Fruit fly (Drosophila melanogaster) whole organism, embryonic: ENCODE results near the gene CG5382.

Experiments
- Abd-B ChIP-seq: fragments of 200-800 bp; sonication (Bioruptor generic); optimal IDR thresholded peaks from 2 replicates; lab custom pipeline; 2018; ENCODE audit warnings: missing biosample characterization, mild to moderate bottlenecking, missing genetic modification characterization, moderate library complexity
- Ada2b ChIP-seq: fragments of 200-800 bp; sonication (Bioruptor generic); IDR thresholded peaks from 2 replicates; pipeline ENCODE4 v1.3.6; 2022; ENCODE audit warnings: missing biosample characterization, missing genetic modification characterization
- CG10209 ChIP-seq: fragments of 200-800 bp; sonication (Bioruptor generic); optimal IDR thresholded peaks from 3 replicates; lab custom pipeline; 2017; ENCODE audit warnings: missing biosample characterization, mild to moderate bottlenecking, missing genetic modification characterization, missing genetic modification reagents
- CG10321 ChIP-seq: fragments of 200-800 bp; sonication (Bioruptor generic); IDR thresholded peaks from 2 replicates; pipeline ENCODE4 v1.3.6; 2022; ENCODE audit warnings: missing biosample characterization, missing genetic modification characterization
- CG10543 ChIP-seq: fragments of 200-800 bp; sonication (Bioruptor generic); optimal IDR thresholded peaks from 3 replicates; lab custom pipeline; 2017; ENCODE audit warnings: missing biosample characterization, mild to moderate bottlenecking, missing genetic modification characterization, moderate library complexity
- CG10654 ChIP-seq: fragments of 200-800 bp; sonication (Bioruptor generic); optimal IDR thresholded peaks from 2 replicates; lab custom pipeline; 2016; ENCODE audit warnings: missing biosample characterization, missing genetic modification characterization
- CG10959 ChIP-seq: fragments of 200-800 bp; sonication (Bioruptor generic); IDR thresholded peaks from 2 replicates; pipeline ENCODE4 v1.3.6; 2022; ENCODE audit warnings: missing biosample characterization, missing genetic modification characterization
- CG11085 ChIP-seq: fragments of 200-800 bp; sonication (Bioruptor generic); IDR thresholded peaks from 2 replicates; pipeline ENCODE4 v1.3.6; 2022; ENCODE audit warnings: missing biosample characterization, missing genetic modification characterization
- CG12219 ChIP-seq: fragments of 200-800 bp; sonication (Bioruptor generic); optimal IDR thresholded peaks from 3 replicates; lab custom pipeline; 2018; ENCODE audit warnings: missing biosample characterization, mild to moderate bottlenecking, missing genetic modification characterization
- CG12236 ChIP-seq: fragments of 200-800 bp; sonication (Bioruptor generic); optimal IDR thresholded peaks from 2 replicates; lab custom pipeline; 2016; ENCODE audit warnings: missing biosample characterization, missing genetic modification characterization
- CG13894 ChIP-seq: fragments of 200-800 bp; sonication (Bioruptor generic); optimal IDR thresholded peaks from 3 replicates; lab custom pipeline; 2018; ENCODE audit warnings: missing biosample characterization, mild to moderate bottlenecking, missing genetic modification characterization, moderate library complexity
- CG14014 ChIP-seq: fragments of 200-800 bp; sonication (Bioruptor generic); IDR thresholded peaks from 2 replicates; pipeline ENCODE4 v1.3.6; 2022; ENCODE audit warnings: missing biosample characterization, missing genetic modification characterization
- CG14860 ChIP-seq: fragments of 200-800 bp; sonication (Bioruptor generic); IDR thresholded peaks from 3 replicates; pipeline ENCODE4 v1.3.6; 2022; ENCODE audit warnings: missing biosample characterization, missing genetic modification characterization; ENCODE audit not compliant: partially characterized antibody
- CG17359 ChIP-seq: fragments of 200-800 bp; sonication (Bioruptor generic); optimal IDR thresholded peaks from 3 replicates; lab custom pipeline; 2018; ENCODE audit warnings: missing biosample characterization, mild to moderate bottlenecking, missing genetic modification characterization, moderate library complexity
- CG17568 ChIP-seq: fragments of 200-800 bp; sonication (Bioruptor generic); optimal IDR thresholded peaks from 2 replicates; lab custom pipeline; 2018; ENCODE audit warnings: missing biosample characterization, mild to moderate bottlenecking, missing genetic modification characterization, moderate library complexity
- CG18262 ChIP-seq: fragments of 200-800 bp; optimal IDR thresholded peaks from 3 replicates; lab custom pipeline; 2019; ENCODE audit warnings: missing biosample characterization, mild to moderate bottlenecking, missing genetic modification characterization, moderate library complexity
- CG2678 ChIP-seq: fragments of 200-800 bp; sonication (Bioruptor generic); optimal IDR thresholded peaks from 3 replicates; lab custom pipeline; 2019; ENCODE audit warnings: missing biosample characterization, mild to moderate bottlenecking, missing genetic modification characterization, moderate library complexity
- CG34422 ChIP-seq: fragments of 200-800 bp; sonication (Bioruptor generic); IDR thresholded peaks from 3 replicates; pipeline ENCODE4 v1.3.6; 2022; ENCODE audit warnings: missing biosample characterization, missing genetic modification characterization
- CG5245 ChIP-seq: fragments of 200-800 bp; sonication (Bioruptor generic); optimal IDR thresholded peaks from 3 replicates; lab custom pipeline; 2016; ENCODE audit warnings: missing biosample characterization, missing genetic modification characterization
- CG7928 ChIP-seq: fragments of 200-800 bp; sonication (Bioruptor generic); optimal IDR thresholded peaks from 2 replicates; lab custom pipeline; 2017; ENCODE audit warnings: missing biosample characterization, mild to moderate bottlenecking, missing genetic modification characterization
- CG9797 ChIP-seq: fragments of 200-800 bp; sonication (Bioruptor generic); optimal IDR thresholded peaks from 3 replicates; lab custom pipeline; 2018; ENCODE audit warnings: missing biosample characterization, mild to moderate bottlenecking, missing genetic modification characterization
- D ChIP-seq, 2 experiments: fragments of 200-800 bp in 1 of 2; fragments of >200 bp in 1 of 2; sonication (Bioruptor generic) in 1 of 2; optimal IDR thresholded peaks; 2 replicates in 1 of 2; 3 replicates in 1 of 2; lab custom pipeline; 2017; ENCODE audit warnings: mild to moderate bottlenecking in 1 of 2, missing biosample characterization in 1 of 2, missing genetic modification characterization in 1 of 2, missing genetic modification reagents in 1 of 2
- Doc3 ChIP-seq: fragments of 200-800 bp; sonication (Bioruptor generic); IDR thresholded peaks from 3 replicates; pipeline ENCODE4 v1.3.6; 2022; ENCODE audit warnings: missing biosample characterization, missing genetic modification characterization; ENCODE audit not compliant: partially characterized antibody
- E2f1 ChIP-seq: fragments of 200-800 bp; sonication (Bioruptor generic); IDR thresholded peaks from 2 replicates; pipeline ENCODE4 v1.3.6; 2022; ENCODE audit warnings: missing biosample characterization, missing genetic modification characterization
- Ets65A ChIP-seq: fragments of 200-800 bp; sonication (Bioruptor generic); peaks from one replicate; lab custom pipeline; 2016; ENCODE audit warnings: missing biosample characterization, missing genetic modification characterization
- Gsc ChIP-seq: fragments of 200-800 bp; sonication (Bioruptor generic); IDR thresholded peaks from 2 replicates; pipeline ENCODE4 v1.3.6; 2022; ENCODE audit warnings: missing biosample characterization, missing genetic modification characterization
- Hand ChIP-seq: fragments of 200-800 bp; sonication (Bioruptor generic); optimal IDR thresholded peaks from 2 replicates; lab custom pipeline; 2017; ENCODE audit warnings: mild to moderate bottlenecking, missing biosample characterization, missing genetic modification reagents, missing genetic modification characterization
- MTF-1 ChIP-seq: fragments of 200-800 bp; sonication (Bioruptor generic); optimal IDR thresholded peaks from 2 replicates; lab custom pipeline; 2018; ENCODE audit warnings: missing biosample characterization, mild to moderate bottlenecking, missing genetic modification characterization, borderline replicate concordance
- Optix ChIP-seq: fragments of 200-800 bp; sonication (Bioruptor generic); IDR thresholded peaks from 3 replicates; pipeline ENCODE4 v1.3.6; 2022; ENCODE audit warnings: missing biosample characterization, missing genetic modification characterization
- YL-1 ChIP-seq: fragments of 200-800 bp; sonication (Bioruptor generic); optimal IDR thresholded peaks from 3 replicates; lab custom pipeline; 2017; ENCODE audit warnings: missing biosample characterization, mild to moderate bottlenecking, missing genetic modification characterization
- bcd ChIP-seq: fragments of 200-800 bp; sonication (Bioruptor generic); optimal IDR thresholded peaks from 2 replicates; lab custom pipeline; 2017; ENCODE audit warnings: missing biosample characterization, mild to moderate bottlenecking, missing genetic modification characterization
- btn ChIP-seq: fragments of 200-800 bp; sonication (Bioruptor generic); optimal IDR thresholded peaks from 2 replicates; lab custom pipeline; 2016; ENCODE audit warnings: missing biosample characterization, missing genetic modification characterization
- disco-r ChIP-seq: fragments of 200-800 bp; sonication (Bioruptor generic); optimal IDR thresholded peaks from 2 replicates; lab custom pipeline; 2016; ENCODE audit warnings: missing biosample characterization, missing genetic modification characterization
- dpn ChIP-seq, 2 experiments: fragments of 200-800 bp; sonication (Bioruptor generic); optimal IDR thresholded peaks; 3 replicates each; lab custom pipeline; 2016; ENCODE audit warnings: missing biosample characterization in 2 of 2, missing genetic modification characterization in 2 of 2
- esg ChIP-seq: fragments of 200-800 bp; sonication (Bioruptor generic); conservative IDR thresholded peaks from 2 replicates; pipeline ENCODE4 v1.3.6; 2022; ENCODE audit warnings: missing biosample characterization, missing genetic modification characterization
- eve ChIP-seq, 2 experiments: fragments of >200 bp; optimal IDR thresholded peaks; 2 replicates each; lab custom pipeline; 2017; ENCODE audit warnings: missing biosample characterization in 2 of 2, missing genetic modification characterization in 2 of 2
- fd3F ChIP-seq: fragments of 200-800 bp; sonication (Bioruptor generic); optimal IDR thresholded peaks from 2 replicates; lab custom pipeline; 2018; ENCODE audit warnings: missing biosample characterization, mild to moderate bottlenecking, missing genetic modification characterization, moderate library complexity
- gcm ChIP-seq: fragments of 200-800 bp; sonication (Bioruptor generic); optimal IDR thresholded peaks from 2 replicates; lab custom pipeline; 2019; ENCODE audit warnings: missing biosample characterization, mild to moderate bottlenecking, missing genetic modification characterization, moderate library complexity
- hb ChIP-seq: fragments of 200-800 bp; sonication (Bioruptor generic); IDR thresholded peaks from 3 replicates; pipeline ENCODE4 v1.3.6; 2022; ENCODE audit warnings: missing biosample characterization, missing genetic modification characterization; ENCODE audit not compliant: partially characterized antibody
- lov ChIP-seq, 2 experiments: fragments of 200-800 bp in 1 of 2; fragments of >200 bp in 1 of 2; sonication (Bioruptor generic) in 1 of 2; IDR thresholded peaks in 1 of 2; optimal IDR thresholded peaks in 1 of 2; 2 replicates in 1 of 2; 3 replicates in 1 of 2; pipeline versions ENCODE4 v1.3.6 to Lab custom; 2017 to 2022; ENCODE audit warnings: missing biosample characterization in 1 of 2, missing genetic modification characterization in 1 of 2
- mam ChIP-seq: fragments of 200-800 bp; sonication (Bioruptor generic); optimal IDR thresholded peaks from 3 replicates; lab custom pipeline; 2016; ENCODE audit warnings: missing biosample characterization, missing genetic modification characterization
- mirr ChIP-seq: fragments of 200-800 bp; sonication (Bioruptor generic); optimal IDR thresholded peaks from 3 replicates; lab custom pipeline; 2018; ENCODE audit warnings: missing biosample characterization, mild to moderate bottlenecking, missing genetic modification characterization
- pita ChIP-seq: fragments of 200-800 bp; sonication (Bioruptor generic); optimal IDR thresholded peaks from 2 replicates; lab custom pipeline; 2017; ENCODE audit warnings: missing biosample characterization, mild to moderate bottlenecking, missing genetic modification characterization
- sob ChIP-seq: fragments of 200-800 bp; sonication (Bioruptor generic); IDR thresholded peaks from 2 replicates; pipeline ENCODE4 v1.3.6; 2022; ENCODE audit warnings: missing biosample characterization, missing genetic modification characterization
- sr ChIP-seq: fragments of 200-800 bp; sonication (Bioruptor generic); IDR thresholded peaks from 3 replicates; pipeline ENCODE4 v1.3.6; 2022; ENCODE audit warnings: missing biosample characterization, missing genetic modification characterization
- toy ChIP-seq: fragments of 200-800 bp; sonication (Bioruptor generic); IDR thresholded peaks from 2 replicates; pipeline ENCODE4 v1.3.6; 2022; ENCODE audit warnings: missing biosample characterization, missing genetic modification characterization
- twi ChIP-seq: fragments of 200-800 bp; optimal IDR thresholded peaks from 2 replicates; lab custom pipeline; 2019; ENCODE audit warnings: missing biosample characterization, mild to moderate bottlenecking, missing genetic modification characterization, moderate library complexity

CG5382 gene

dm6 chr3R:22362218-22362907 is 3.4 kb downstream of the CG5382 start, which contains the start of the genes JMJD6, CG7071 and Muted (continued):
- TF ChIP-seq mam (GFP tag; lab: Kevin White, UChicago) (peak; percentile 93), dpn (GFP tag; optimal IDR thresholded peaks at IDR 0.05; lab: Kevin White, UChicago) (peak; percentile 88 to 94), Doc3 (GFP tag; lab: Robert Waterston, UW) (peak; percentile 89), mirr (GFP tag; lab: Kevin White, UChicago) (peak; percentile 75), sob (GFP tag; lab: Robert Waterston, UW) (peak; percentile 96), Abd-B (GFP tag; lab: Kevin White, UChicago) (peak; percentile 92), CG18262 (tag; lab: Kevin White, UChicago) (peak; percentile 76), CG34422 (GFP tag; lab: Robert Waterston, UW) (peak; percentile 93), CG5245 (peak; percentile 84), Hand (GFP tag; lab: Kevin White, UChicago) (peak; percentile 75), Ets65A (GFP tag; lab: Kevin White, UChicago) (peak; percentile 98), toy (GFP tag; lab: Robert Waterston, UW) (peak; percentile 42; the same call in 1 of the 2 replicates), fd3F (GFP tag; lab: Kevin White, UChicago) (peak; percentile 90), CG12236 (GFP tag; lab: Kevin White, UChicago) (peak; percentile 57), CG10209 (GFP tag; lab: Kevin White, UChicago) (peak; percentile 90), Gsc (GFP tag; lab: Robert Waterston, UW) (peak; percentile 79), gcm (GFP tag; lab: Kevin White, UChicago) (peak; percentile 88), CG10321 (GFP tag; lab: Robert Waterston, UW) (peak; percentile 40; the same call in 1 of the 2 replicates), CG11085 (GFP tag; lab: Robert Waterston, UW) (peak; percentile 84), eve (GFP tag; optimal IDR thresholded peaks at IDR 0.05; lab: Kevin White, UChicago) (no peak), CG10654 (GFP tag; lab: Kevin White, UChicago) (peak; percentile 86), CG10543 (peak; percentile 94), YL-1 (GFP tag; lab: Kevin White, UChicago) (peak; percentile 96), MTF-1 (GFP tag; lab: Kevin White, UChicago) (peak; percentile 76), CG14014 (GFP tag; lab: Robert Waterston, UW) (peak; percentile 92), disco-r (GFP tag; lab: Kevin White, UChicago) (peak; percentile 76), Ada2b (GFP tag; lab: Robert Waterston, UW) (peak; percentile 89), CG10959 (GFP tag; lab: Robert Waterston, UW) (peak; percentile 95), CG17359 (peak; percentile 90), CG7928 (peak; percentile 99), CG9797 (GFP tag; lab: Kevin White, UChicago) (peak; percentile 89), D (optimal IDR thresholded peaks at IDR 0.05; lab: Kevin White, UChicago) (peak; percentile 23), D (GFP tag; optimal IDR thresholded peaks at IDR 0.05; lab: Kevin White, UChicago) (peak; percentile 70), CG14860 (peak; percentile 58; the same call in 1 of the 3 replicates), Optix (GFP tag; lab: Robert Waterston, UW) (peak; percentile 88), CG13894 (tag; lab: Kevin White, UChicago) (peak; percentile 94), btn (GFP tag; lab: Kevin White, UChicago) (peak; percentile 15), hb (GFP tag; lab: Robert Waterston, UW) (peak; percentile 74; the same call in 2 of the 3 replicates), E2f1 (peak; percentile 84), CG17568 (GFP tag; lab: Kevin White, UChicago) (peak; percentile 86), CG12219 (peak; percentile 71), pita (GFP tag; lab: Kevin White, UChicago) (no peak), CG2678 (peak; percentile 92), sr (GFP tag; lab: Robert Waterston, UW) (peak; percentile 55; the same call in 1 of the 3 replicates), bcd (GFP tag; lab: Kevin White, UChicago) (peak; percentile 90), lov (optimal IDR thresholded peaks at IDR 0.05; lab: Kevin White, UChicago) (no peak), lov (GFP tag; IDR thresholded peaks at IDR 0.05; lab: Robert Waterston, UW) (peak; percentile 87; the same call in 2 of the 3 replicates), esg (GFP tag; lab: Robert Waterston, UW) (peak; percentile 85), twi (peak; percentile 77)
